Worm (Caenorhabditis elegans) whole organism, mixed stage, embryonic: ENCODE data around the gene cebp-1.

Experiments used
- M03D4.4 ChIP-seq: sonication (generic microtip); optimal IDR thresholded peaks from 2 replicates; lab custom pipeline; 2017; ENCODE audit warnings: mild to moderate bottlenecking, missing genetic modification characterization, missing compliant biosample characterization
- bed-3 ChIP-seq: fragments of 200-800 bp; sonication (Bioruptor generic); optimal IDR thresholded peaks from 3 replicates; lab custom pipeline; 2018; ENCODE audit warnings: mild to moderate bottlenecking, missing genetic modification characterization, moderate library complexity, missing compliant biosample characterization
- blmp-1 ChIP-seq: fragments of 150-350 bp; optimal IDR thresholded peaks from 2 replicates; lab custom pipeline; 2014; ENCODE audit warnings: missing biosample characterization, missing genetic modification characterization
- ceh-39 ChIP-seq: fragments of 150-350 bp; optimal IDR thresholded peaks from 2 replicates; lab custom pipeline; 2014; ENCODE audit warnings: missing biosample characterization, missing genetic modification characterization
- ceh-43 ChIP-seq: fragments of 200-800 bp; sonication (Bioruptor generic); optimal IDR thresholded peaks from 2 replicates; lab custom pipeline; 2018; ENCODE audit warnings: mild to moderate bottlenecking, missing genetic modification characterization, moderate library complexity, missing compliant biosample characterization
- ceh-83 ChIP-seq: fragments of 200-800 bp; sonication (Bioruptor generic); optimal IDR thresholded peaks from 2 replicates; lab custom pipeline; 2018; ENCODE audit warnings: mild to moderate bottlenecking, missing genetic modification characterization, missing compliant biosample characterization
- ces-1 ChIP-seq: fragments of 150-350 bp; optimal IDR thresholded peaks from 2 replicates; lab custom pipeline; 2014; ENCODE audit warnings: missing biosample characterization, missing genetic modification reagents, missing genetic modification characterization
- cnd-1 ChIP-seq: fragments of 200-800 bp; sonication (Bioruptor generic); optimal IDR thresholded peaks from 2 replicates; lab custom pipeline; 2018; ENCODE audit warnings: mild to moderate bottlenecking, missing genetic modification characterization, missing compliant biosample characterization
- drap-1 ChIP-seq: fragments of 200-800 bp; sonication (Bioruptor generic); optimal IDR thresholded peaks from 3 replicates; lab custom pipeline; 2018; ENCODE audit warnings: mild to moderate bottlenecking, missing genetic modification characterization, missing compliant biosample characterization
- elt-1 ChIP-seq: sonication (generic microtip); optimal IDR thresholded peaks from 2 replicates; lab custom pipeline; 2017; ENCODE audit warnings: missing genetic modification characterization, mild to moderate bottlenecking, missing compliant biosample characterization, antibody characterized with exemption, moderate library complexity, borderline replicate concordance; ENCODE audit not compliant: insufficient read depth
- elt-3 ChIP-seq: fragments of 150-350 bp; optimal IDR thresholded peaks from 2 replicates; lab custom pipeline; 2014; ENCODE audit warnings: missing biosample characterization, missing genetic modification characterization
- flh-1 ChIP-seq: fragments of 200-800 bp; sonication (Bioruptor generic); optimal IDR thresholded peaks from 2 replicates; lab custom pipeline; 2018; ENCODE audit warnings: mild to moderate bottlenecking, missing genetic modification characterization, moderate library complexity, missing compliant biosample characterization
- ham-2 ChIP-seq: fragments of 200-800 bp; sonication (Bioruptor generic); optimal IDR thresholded peaks from 2 replicates; lab custom pipeline; 2018; ENCODE audit warnings: mild to moderate bottlenecking, missing genetic modification characterization, missing compliant biosample characterization
- hlh-1 ChIP-seq: fragments of 150-350 bp; optimal IDR thresholded peaks from 2 replicates; lab custom pipeline; 2014; ENCODE audit warnings: missing biosample characterization, missing genetic modification reagents, missing genetic modification characterization
- lin-13 ChIP-seq: fragments of 150-350 bp; optimal IDR thresholded peaks from 2 replicates; lab custom pipeline; 2014; ENCODE audit warnings: missing biosample characterization, missing genetic modification characterization
- lin-32 ChIP-seq: fragments of 200-800 bp; sonication (Bioruptor generic); optimal IDR thresholded peaks from 2 replicates; lab custom pipeline; 2018; ENCODE audit warnings: mild to moderate bottlenecking, missing genetic modification characterization, missing compliant biosample characterization
- lsy-2 ChIP-seq: fragments of 150-350 bp; optimal IDR thresholded peaks from 2 replicates; lab custom pipeline; 2014; ENCODE audit warnings: missing biosample characterization, missing genetic modification characterization
- mab-5 ChIP-seq: fragments of 150-350 bp; optimal IDR thresholded peaks from 2 replicates; lab custom pipeline; 2014; ENCODE audit warnings: missing biosample characterization, missing genetic modification characterization
- mep-1 ChIP-seq: fragments of 150-350 bp; optimal IDR thresholded peaks from 2 replicates; lab custom pipeline; 2017; ENCODE audit warnings: missing biosample characterization, missing genetic modification reagents, missing genetic modification characterization, inconsistent platforms
- mls-2 ChIP-seq: sonication (generic microtip); optimal IDR thresholded peaks from 2 replicates; lab custom pipeline; 2016; ENCODE audit warnings: mild to moderate bottlenecking, missing genetic modification characterization, moderate library complexity, missing compliant biosample characterization
- nhr-12 ChIP-seq: fragments of 150-350 bp; optimal IDR thresholded peaks from 2 replicates; lab custom pipeline; 2014; ENCODE audit warnings: missing biosample characterization, missing genetic modification characterization
- nhr-2 ChIP-seq: fragments of 150-350 bp; optimal IDR thresholded peaks from 2 replicates; lab custom pipeline; 2014; ENCODE audit warnings: missing biosample characterization, missing genetic modification characterization
- nhr-237 ChIP-seq: fragments of 150-350 bp; optimal IDR thresholded peaks from 2 replicates; lab custom pipeline; 2014; ENCODE audit warnings: missing biosample characterization, missing genetic modification characterization
- nhr-28 ChIP-seq: fragments of 150-350 bp; optimal IDR thresholded peaks from 2 replicates; lab custom pipeline; 2014; ENCODE audit warnings: missing biosample characterization, missing genetic modification characterization
- nhr-76 ChIP-seq: sonication (generic microtip); optimal IDR thresholded peaks from 2 replicates; lab custom pipeline; 2017; ENCODE audit warnings: missing biosample characterization, missing genetic modification characterization
- pha-4 ChIP-seq: fragments of 150-350 bp; optimal IDR thresholded peaks from 2 replicates; lab custom pipeline; 2018; ENCODE audit warnings: missing biosample characterization, missing genetic modification reagents, missing genetic modification characterization
- sem-2 ChIP-seq: fragments of 200-800 bp; sonication (Bioruptor generic); optimal IDR thresholded peaks from 2 replicates; lab custom pipeline; 2018; ENCODE audit warnings: mild to moderate bottlenecking, missing genetic modification characterization, missing compliant biosample characterization
- snpc-4 ChIP-seq: fragments of 150-350 bp; optimal IDR thresholded peaks from 2 replicates; lab custom pipeline; 2014; ENCODE audit warnings: missing biosample characterization, missing genetic modification characterization
- sptf-1 ChIP-seq: sonication (generic microtip); optimal IDR thresholded peaks from 2 replicates; lab custom pipeline; 2017; ENCODE audit warnings: mild to moderate bottlenecking, missing genetic modification characterization, moderate library complexity, missing compliant biosample characterization
- tbx-8 ChIP-seq: fragments of 200-800 bp; sonication (Bioruptor generic); optimal IDR thresholded peaks from 2 replicates; lab custom pipeline; 2018; ENCODE audit warnings: mild to moderate bottlenecking, missing genetic modification characterization, moderate library complexity, missing compliant biosample characterization
- unc-120 ChIP-seq: sonication (generic microtip); optimal IDR thresholded peaks from 2 replicates; lab custom pipeline; 2017; ENCODE audit warnings: missing genetic modification characterization, missing compliant biosample characterization; ENCODE audit not compliant: poor library complexity, severe bottlenecking
- unc-39 ChIP-seq: fragments of 150-350 bp; optimal IDR thresholded peaks from 2 replicates; lab custom pipeline; 2014; ENCODE audit warnings: missing biosample characterization, missing genetic modification characterization
- unc-62 ChIP-seq: fragments of 150-350 bp; optimal IDR thresholded peaks from 2 replicates; lab custom pipeline; 2014; ENCODE audit warnings: missing biosample characterization, missing genetic modification reagents, missing genetic modification characterization
- zip-8 ChIP-seq: fragments of 150-350 bp; optimal IDR thresholded peaks from 2 replicates; lab custom pipeline; 2014; ENCODE audit warnings: missing biosample characterization, missing genetic modification characterization
- ztf-11 ChIP-seq: fragments of 150-350 bp; optimal IDR thresholded peaks from 2 replicates; lab custom pipeline; 2014; ENCODE audit warnings: missing biosample characterization, missing genetic modification characterization

Gene cebp-1

ce11 chrX:1454385-1454784, 717 bp upstream of the cebp-1 start:
- peak; percentile 79 for TF ChIP-seq elt-3 (tag; lab: Kevin White, UChicago)
- peak; percentile 51 for TF ChIP-seq sptf-1 (tag; lab: Kevin White, UChicago)
- TF ChIP-seq mab-5 (tag; lab: Kevin White, UChicago): no peak
- TF ChIP-seq zip-8: no peak
- TF ChIP-seq mep-1 (tag; lab: Kevin White, UChicago): peak; percentile 30
- no peak for TF ChIP-seq elt-1 (tag; lab: Kevin White, UChicago)
- TF ChIP-seq ceh-43 (GFP tag; lab: Kevin White, UChicago): no peak
- no peak for TF ChIP-seq tbx-8
- TF ChIP-seq M03D4.4: peak; percentile 66
- TF ChIP-seq ham-2 (GFP tag; lab: Kevin White, UChicago): peak; percentile 81
- no peak for TF ChIP-seq blmp-1 (tag; lab: Kevin White, UChicago)
- TF ChIP-seq ceh-39 (tag; lab: Kevin White, UChicago): no peak
- no peak for TF ChIP-seq nhr-28 (tag; lab: Kevin White, UChicago)
- no peak for TF ChIP-seq nhr-2 (tag; lab: Kevin White, UChicago)
- TF ChIP-seq mls-2: peak; percentile 40
- TF ChIP-seq snpc-4: no peak
- TF ChIP-seq unc-120 (tag; lab: Kevin White, UChicago): peak; percentile 31
- peak; percentile 24 for TF ChIP-seq ztf-11 (tag; lab: Kevin White, UChicago)
- no peak for TF ChIP-seq lin-32 (GFP tag; lab: Kevin White, UChicago)
- TF ChIP-seq hlh-1 (tag; lab: Kevin White, UChicago): peak; percentile 58
- TF ChIP-seq lsy-2 (tag; lab: Kevin White, UChicago): peak; percentile 56
- no peak for TF ChIP-seq ceh-83 (GFP tag; lab: Kevin White, UChicago)
- TF ChIP-seq nhr-12 (tag; lab: Kevin White, UChicago): no peak
- TF ChIP-seq bed-3 (GFP tag; lab: Kevin White, UChicago): no peak
- TF ChIP-seq nhr-237 (tag; lab: Kevin White, UChicago): peak; percentile 84
- no peak for TF ChIP-seq nhr-76
- TF ChIP-seq unc-62: peak; percentile 79
- no peak for TF ChIP-seq flh-1 (GFP tag; lab: Kevin White, UChicago)
- TF ChIP-seq unc-39 (tag; lab: Kevin White, UChicago): no peak
- peak; percentile 79 for TF ChIP-seq pha-4 (tag; lab: Kevin White, UChicago)
- TF ChIP-seq cnd-1: no peak
- no peak for TF ChIP-seq sem-2 (GFP tag; lab: Kevin White, UChicago)
- TF ChIP-seq ces-1 (GFP tag; lab: Kevin White, UChicago): peak; percentile 52
- TF ChIP-seq lin-13 (tag; lab: Kevin White, UChicago): no peak
- TF ChIP-seq drap-1: peak; percentile 69
- TF ChIP-seq, all 35 proteins: peak for 15

ce11 chrX:1451816-1452602, 1.7 kb downstream of the cebp-1 start:
- TF ChIP-seq unc-62 (no peak), unc-120 (tag; lab: Kevin White, UChicago) (no peak), hlh-1 (tag; lab: Kevin White, UChicago) (no peak), nhr-2 (tag; lab: Kevin White, UChicago) (no peak)
- TF ChIP-seq, all 35 proteins: peak for 0

ce11 chrX:1451240-1451639, 2.4 kb downstream of the cebp-1 start:
- TF ChIP-seq hlh-1 (tag; lab: Kevin White, UChicago) (no peak), mep-1 (tag; lab: Kevin White, UChicago) (no peak), unc-39 (tag; lab: Kevin White, UChicago) (no peak), ceh-43 (GFP tag; lab: Kevin White, UChicago) (no peak), nhr-12 (tag; lab: Kevin White, UChicago) (no peak), blmp-1 (tag; lab: Kevin White, UChicago) (no peak), nhr-237 (tag; lab: Kevin White, UChicago) (no peak), lin-13 (tag; lab: Kevin White, UChicago) (no peak), tbx-8 (no peak), mls-2 (no peak), nhr-76 (no peak), bed-3 (GFP tag; lab: Kevin White, UChicago) (no peak), elt-1 (tag; lab: Kevin White, UChicago) (no peak), ces-1 (GFP tag; lab: Kevin White, UChicago) (no peak), cnd-1 (no peak), snpc-4 (no peak)
